Worm (Caenorhabditis elegans): ENCODE data around the gene str-185.

The str-185 gene

ce11 chrIV:4448343-4448742 is 18.5 kb upstream of the str-185 start:
- no peak for TF ChIP-seq nhr-25 (tag; optimal IDR thresholded peaks at IDR 0.05)
- peak; percentile 8 for TF ChIP-seq pha-4 (tag; optimal IDR thresholded peaks at IDR 0.05)
- no peak for TF ChIP-seq jun-1 (tag; optimal IDR thresholded peaks at IDR 0.05)
- no peak for TF ChIP-seq R02D3.7 (tag; optimal IDR thresholded peaks at IDR 0.05)
- no peak for TF ChIP-seq unc-39 (tag; optimal IDR thresholded peaks at IDR 0.05)
- TF ChIP-seq eor-1 (tag; optimal IDR thresholded peaks at IDR 0.05) = no peak

ce11 chrIV:4447367-4447766 is 17.6 kb upstream of the str-185 start:
- TF ChIP-seq R02D3.7 (tag; optimal IDR thresholded peaks at IDR 0.05) (no peak), nfya-1 (tag; optimal IDR thresholded peaks at IDR 0.05; ENCODE audit: insufficient read depth) (no peak), pqm-1 (tag; optimal IDR thresholded peaks at IDR 0.05) (no peak), fkh-10 (GFP tag; optimal IDR thresholded peaks at IDR 0.05) (no peak), ztf-11 (tag; optimal IDR thresholded peaks at IDR 0.05) (no peak), nhr-76 (tag; optimal IDR thresholded peaks at IDR 0.05) (no peak), nhr-43 (tag; optimal IDR thresholded peaks at IDR 0.05; ENCODE audit: poor library complexity, severe bottlenecking) (no peak), unc-39 (tag; optimal IDR thresholded peaks at IDR 0.05) (no peak), nhr-237 (tag; optimal IDR thresholded peaks at IDR 0.05) (no peak), snpc-4 (tag; optimal IDR thresholded peaks at IDR 0.05) (no peak), pha-4 (tag; optimal IDR thresholded peaks at IDR 0.05) (no peak), skn-1 (tag; optimal IDR thresholded peaks at IDR 0.05) (no peak), lsy-12 (tag; optimal IDR thresholded peaks at IDR 0.05) (no peak), nhr-23 (tag; optimal IDR thresholded peaks at IDR 0.05) (no peak), hmg-11 (tag; optimal IDR thresholded peaks at IDR 0.05) (no peak), ceh-16 (tag; optimal IDR thresholded peaks at IDR 0.05) (no peak), nhr-25 (tag; optimal IDR thresholded peaks at IDR 0.05) (no peak), sea-2 (GFP tag; optimal IDR thresholded peaks at IDR 0.05) (no peak)

- TF ChIP-seq eor-1 (tag; optimal IDR thresholded peaks at IDR 0.05) = no peak
- no peak for TF ChIP-seq nhr-43 (tag; optimal IDR thresholded peaks at IDR 0.05; ENCODE audit: poor library complexity, severe bottlenecking)
- TF ChIP-seq fkh-10 (GFP tag; optimal IDR thresholded peaks at IDR 0.05) = no peak
- no peak for TF ChIP-seq sea-2 (GFP tag; optimal IDR thresholded peaks at IDR 0.05)
- no peak for TF ChIP-seq elt-1 (tag; optimal IDR thresholded peaks at IDR 0.05)
- no peak for TF ChIP-seq fos-1 (tag; optimal IDR thresholded peaks at IDR 0.05)
- TF ChIP-seq mml-1 (tag; optimal IDR thresholded peaks at IDR 0.05) = no peak
Observed at ce11 chrIV:4447284-4447366, 17.3 kb upstream of the str-185 start, which contains the start of gene chat-1. TSS of gene chat-1 (plus strand) at chrIV:4447331.

- TF ChIP-seq pqm-1 (tag; optimal IDR thresholded peaks at IDR 0.05) (peak; percentile 20), nhr-23 (tag; optimal IDR thresholded peaks at IDR 0.05) (peak; percentile 43), nhr-25 (tag; optimal IDR thresholded peaks at IDR 0.05) (peak; percentile 50), ztf-11 (tag; optimal IDR thresholded peaks at IDR 0.05) (no peak), ZK546.5 (tag; optimal IDR thresholded peaks at IDR 0.05) (peak; percentile 1), ama-1 (optimal IDR thresholded peaks at IDR 0.05) (peak; percentile 83), elt-1 (tag; optimal IDR thresholded peaks at IDR 0.05) (no peak), R02D3.7 (tag; optimal IDR thresholded peaks at IDR 0.05) (peak; percentile 42), nhr-11 (tag; optimal IDR thresholded peaks at IDR 0.05) (no peak), skn-1 (tag; optimal IDR thresholded peaks at IDR 0.05) (no peak), egl-27 (tag; optimal IDR thresholded peaks at IDR 0.05) (no peak), nfya-1 (tag; optimal IDR thresholded peaks at IDR 0.05; ENCODE audit: insufficient read depth) (peak; percentile 59), elt-2 (tag; optimal IDR thresholded peaks at IDR 0.05) (no peak), pha-4 (tag; optimal IDR thresholded peaks at IDR 0.05) (peak; percentile 65), ceh-28 (tag; optimal IDR thresholded peaks at IDR 0.05) (peak; percentile 84), unc-62 (GFP tag; optimal IDR thresholded peaks at IDR 0.05) (no peak)
Observed at ce11 chrIV:4446884-4447283, 17.1 kb upstream of the str-185 start.

- peak; percentile 98 for TF ChIP-seq nhr-23 (tag; optimal IDR thresholded peaks at IDR 0.05)
- peak; percentile 26 for TF ChIP-seq fkh-2 (tag; optimal IDR thresholded peaks at IDR 0.05)
- no peak for TF ChIP-seq sea-2 (GFP tag; optimal IDR thresholded peaks at IDR 0.05)
- peak; percentile 94 for TF ChIP-seq lsy-12 (tag; optimal IDR thresholded peaks at IDR 0.05)
- peak; percentile 97 for TF ChIP-seq lin-15B (tag; optimal IDR thresholded peaks at IDR 0.05)
- TF ChIP-seq nhr-237 (tag; optimal IDR thresholded peaks at IDR 0.05) = no peak
- TF ChIP-seq fos-1 (tag; optimal IDR thresholded peaks at IDR 0.05) = peak; percentile 69
- TF ChIP-seq ceh-82 (tag; optimal IDR thresholded peaks at IDR 0.05) = peak; percentile 68
- TF ChIP-seq tbx-2 (tag; optimal IDR thresholded peaks at IDR 0.05) = peak; percentile 85
- TF ChIP-seq pqm-1 (tag; optimal IDR thresholded peaks at IDR 0.05) = peak; percentile 69
- TF ChIP-seq aly-2 (tag; optimal IDR thresholded peaks at IDR 0.05) = no peak
- peak; percentile 42 for TF ChIP-seq daf-12 (tag; optimal IDR thresholded peaks at IDR 0.05)
- peak; percentile 88 for TF ChIP-seq snpc-4 (tag; optimal IDR thresholded peaks at IDR 0.05)
- TF ChIP-seq egl-27 (tag; optimal IDR thresholded peaks at IDR 0.05) = peak; percentile 76
- peak; percentile 88 for TF ChIP-seq nhr-43 (tag; optimal IDR thresholded peaks at IDR 0.05; ENCODE audit: poor library complexity, severe bottlenecking)
- TF ChIP-seq nhr-25 (tag; optimal IDR thresholded peaks at IDR 0.05) = peak; percentile 98
- TF ChIP-seq ama-1 (optimal IDR thresholded peaks at IDR 0.05) = peak; percentile 79
- peak; percentile 99 for TF ChIP-seq lin-39 (tag; optimal IDR thresholded peaks at IDR 0.05)
- TF ChIP-seq pha-4 (tag; optimal IDR thresholded peaks at IDR 0.05) = peak; percentile 99
- TF ChIP-seq nhr-76 (tag; optimal IDR thresholded peaks at IDR 0.05) = no peak
- no peak for TF ChIP-seq nhr-28 (tag; optimal IDR thresholded peaks at IDR 0.05)
- peak; percentile 63 for TF ChIP-seq ztf-4 (tag; optimal IDR thresholded peaks at IDR 0.05)
- TF ChIP-seq nhr-12 (tag; optimal IDR thresholded peaks at IDR 0.05) = no peak
- no peak for TF ChIP-seq ceh-9 (tag; optimal IDR thresholded peaks at IDR 0.05)
- TF ChIP-seq mdl-1 (tag; optimal IDR thresholded peaks at IDR 0.05) = peak; percentile 49
- TF ChIP-seq unc-39 (tag; optimal IDR thresholded peaks at IDR 0.05) = no peak
- TF ChIP-seq nhr-77 (tag; optimal IDR thresholded peaks at IDR 0.05) = peak; percentile 69
- TF ChIP-seq zag-1 (tag; optimal IDR thresholded peaks at IDR 0.05) = peak; percentile 42
Observed at ce11 chrIV:4445711-4446290, 16.0 kb upstream of the str-185 start, which contains the start of the genes wapl-1 and htz-1. TSS of gene wapl-1 (minus strand) at chrIV:4445740. TSS of gene htz-1 (plus strand) at chrIV:4446216.

All from whole organism, L3 larva.